Fruit fly (Drosophila melanogaster) whole organism, wandering third instar larva: ENCODE data around the gene CG1801.

Experiments used
- OdsH ChIP-seq: fragments of 200-800 bp; sonication (Bioruptor generic); optimal IDR thresholded peaks from 2 replicates; lab custom pipeline; 2016; ENCODE audit warnings: missing biosample characterization, mild to moderate bottlenecking, missing genetic modification characterization
- jim ChIP-seq: fragments of 175-275, 200-325 bp; sonication (Bioruptor generic); optimal IDR thresholded peaks from 2 replicates; lab custom pipeline; 2016; ENCODE audit warnings: missing biosample characterization, mild to moderate bottlenecking, missing genetic modification characterization
- usp ChIP-seq: fragments of >200 bp; optimal IDR thresholded peaks from 2 replicates; lab custom pipeline; 2017; ENCODE audit warnings: missing biosample characterization, missing genetic modification characterization

dm6 chrX:21315852-21316251, 1.5 kb downstream of the CG1801 start, which contains the start of gene Rpt6:
- TF ChIP-seq usp (GFP tag; lab: Kevin White, UChicago) (no peak), jim (GFP tag; lab: Kevin White, UChicago) (no peak), OdsH (no peak)
